Fruit fly (Drosophila melanogaster): ENCODE measurements around the gene His3.3B.

Gene His3.3B

DNA sequence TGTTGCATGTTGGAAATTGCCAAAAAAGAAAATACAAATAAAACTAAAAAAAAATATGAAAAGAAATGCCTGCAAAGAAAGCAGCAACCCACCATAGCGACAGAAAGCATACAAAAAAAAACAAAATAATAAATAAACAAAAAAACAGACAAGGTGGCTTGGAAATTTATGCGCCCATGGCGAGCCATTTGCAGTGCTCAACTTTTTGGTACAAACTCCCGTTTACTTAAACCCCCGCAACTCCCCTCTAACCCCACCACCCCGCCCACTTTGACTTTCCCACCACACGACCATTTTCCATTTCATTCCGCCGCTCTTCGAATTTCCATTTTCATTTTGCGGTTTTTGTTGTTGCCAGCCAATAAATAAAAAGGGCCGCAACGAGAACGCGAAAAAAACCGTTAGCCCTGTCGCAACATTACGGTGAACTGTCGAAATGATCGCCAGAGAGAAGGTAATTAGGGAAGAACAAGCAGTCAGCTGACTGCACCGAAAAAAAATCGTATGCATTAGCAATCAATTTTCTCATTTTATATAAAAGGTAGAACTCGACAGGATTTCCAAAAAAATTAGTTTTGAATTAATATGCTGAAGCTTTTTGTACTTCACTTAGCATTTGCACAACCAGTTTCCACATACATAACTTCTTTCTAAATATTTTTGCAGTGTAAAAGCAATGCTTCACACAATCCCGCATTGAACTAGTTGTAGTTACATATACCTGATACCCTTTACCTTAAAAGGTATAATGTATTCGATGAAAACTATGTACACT lies 19.5 kb downstream of the His3.3B start (continued):
- TF ChIP-seq salr (GFP tag; optimal IDR thresholded peaks at IDR 0.05) (no peak), CG11762 (GFP tag; optimal IDR thresholded peaks at IDR 0.05; ENCODE audit: insufficient read depth) (no peak), acj6 (GFP tag; optimal IDR thresholded peaks at IDR 0.05) (no peak), ss (GFP tag; optimal IDR thresholded peaks at IDR 0.05) (peak in 1 of 2 experiments; percentile 32), CG3919 (GFP tag; optimal IDR thresholded peaks at IDR 0.05) (peak; percentile 18), Ets96B (tag; optimal IDR thresholded peaks at IDR 0.05) (peak; percentile 2), Eip75B (GFP tag; optimal IDR thresholded peaks at IDR 0.05) (no peak), CG16779 (tag; optimal IDR thresholded peaks at IDR 0.05) (no peak)

DNA sequence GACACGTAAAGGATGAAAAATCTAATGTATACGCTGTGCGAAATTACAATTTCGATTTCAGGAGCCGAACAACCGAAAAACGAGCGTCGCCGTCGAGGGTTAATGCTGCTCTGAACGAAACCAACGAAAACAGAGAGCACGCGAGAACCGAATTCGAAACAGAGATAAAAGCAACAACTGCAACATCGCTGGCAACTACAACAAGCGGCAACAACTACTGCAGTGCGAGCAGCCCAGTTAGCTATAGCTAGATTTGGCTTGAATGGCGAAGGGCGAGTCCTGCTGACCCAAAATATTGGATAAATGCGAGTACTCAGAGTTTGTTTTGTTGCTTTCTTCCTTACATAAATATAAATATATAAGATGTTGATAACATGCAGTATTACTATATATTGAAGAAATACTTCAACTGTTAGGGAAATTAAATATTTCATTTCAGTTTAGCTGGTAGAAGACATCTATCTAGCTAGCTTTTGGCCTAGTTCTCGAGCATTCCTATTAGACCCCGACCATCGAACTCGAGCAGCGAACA lies 21.5 kb downstream of the His3.3B start, which contains the start of gene fend:
Gene fend (minus strand): TSS at position 178 of the 532 bp plus-strand sequence.
- TF ChIP-seq Eip93F (GFP tag; optimal IDR thresholded peaks at IDR 0.05) = no peak
- peak; percentile 22 for TF ChIP-seq dac (GFP tag; optimal IDR thresholded peaks at IDR 0.05)
- 0 out of 3 replicates have a peak, but pooled peaks have one; percentile 6 for TF ChIP-seq CG6163 (GFP tag; IDR thresholded peaks at IDR 0.05)
- no peak for TF ChIP-seq CG8632 (GFP tag; optimal IDR thresholded peaks at IDR 0.05)
- TF ChIP-seq CG34406 (GFP tag; optimal IDR thresholded peaks at IDR 0.05) = peak; percentile 26
- TF ChIP-seq Met (GFP tag; optimal IDR thresholded peaks at IDR 0.05) = peak; percentile 2
- no peak for TF ChIP-seq eg (GFP tag; IDR thresholded peaks at IDR 0.05)
- peak; percentile 86 for TF ChIP-seq Eip78C (GFP tag)
- peak; percentile 31 for TF ChIP-seq esn (GFP tag; optimal IDR thresholded peaks at IDR 0.05)
- no peak for TF ChIP-seq CG10631 (GFP tag; optimal IDR thresholded peaks at IDR 0.05)
- TF ChIP-seq Gug (GFP tag; IDR thresholded peaks at IDR 0.05) = no peak
- TF ChIP-seq CG11902 (GFP tag; optimal IDR thresholded peaks at IDR 0.05) = no peak
- TF ChIP-seq CG32006 (GFP tag; optimal IDR thresholded peaks at IDR 0.05) = peak; percentile 56
- no peak for TF ChIP-seq CG3919 (GFP tag; optimal IDR thresholded peaks at IDR 0.05)
- TF ChIP-seq Hr4 (GFP tag; optimal IDR thresholded peaks at IDR 0.05) = peak; percentile 3
- no peak for TF ChIP-seq CG11762 (GFP tag; optimal IDR thresholded peaks at IDR 0.05; ENCODE audit: insufficient read depth)
- no peak for TF ChIP-seq CG7368 (GFP tag; optimal IDR thresholded peaks at IDR 0.05)
- no peak for TF ChIP-seq CG11294 (GFP tag; IDR thresholded peaks at IDR 0.05)
- no peak for TF ChIP-seq Eip75B (GFP tag; optimal IDR thresholded peaks at IDR 0.05)
- no peak for TF ChIP-seq CG6854 (GFP tag; optimal IDR thresholded peaks at IDR 0.05)
- no peak for TF ChIP-seq fd59A (GFP tag; optimal IDR thresholded peaks at IDR 0.05)
- no peak for TF ChIP-seq Smox (GFP tag; optimal IDR thresholded peaks at IDR 0.05)
- TF ChIP-seq Ets96B (tag; optimal IDR thresholded peaks at IDR 0.05) = peak; percentile 54
- TF ChIP-seq ss (GFP tag; optimal IDR thresholded peaks at IDR 0.05) = peak; percentile 26 to 57
- TF ChIP-seq CG9139 (GFP tag; optimal IDR thresholded peaks at IDR 0.05) = no peak
- peak; percentile 2 for TF ChIP-seq CG4318 (GFP tag; optimal IDR thresholded peaks at IDR 0.05)
- peak; percentile 34 for TF ChIP-seq achi (GFP tag; optimal IDR thresholded peaks at IDR 0.05)
- TF ChIP-seq CG8119 (GFP tag; IDR thresholded peaks at IDR 0.05) = no peak
- TF ChIP-seq fd85E (GFP tag; optimal IDR thresholded peaks at IDR 0.05) = no peak
- peak; percentile 40 for TF ChIP-seq CG10669 (GFP tag; optimal IDR thresholded peaks at IDR 0.05)
- TF ChIP-seq cyc (GFP tag; optimal IDR thresholded peaks at IDR 0.05) = no peak
- TF ChIP-seq Hr39 (GFP tag; optimal IDR thresholded peaks at IDR 0.05) = no peak
- peak; percentile 78 for TF ChIP-seq svp (GFP tag)
- no peak for TF ChIP-seq Ets21C (GFP tag; optimal IDR thresholded peaks at IDR 0.05)
- no peak for TF ChIP-seq CG8319 (GFP tag; optimal IDR thresholded peaks at IDR 0.05)
- TF ChIP-seq fkh (GFP tag; optimal IDR thresholded peaks at IDR 0.05) = no peak
- peak; percentile 28 for TF ChIP-seq CG6276 (GFP tag; optimal IDR thresholded peaks at IDR 0.05)
- TF ChIP-seq Sox15 (GFP tag; optimal IDR thresholded peaks at IDR 0.05) = no peak
- TF ChIP-seq CG3032 (tag; optimal IDR thresholded peaks at IDR 0.05) = peak; percentile 34
- no peak for TF ChIP-seq spab (GFP tag; optimal IDR thresholded peaks at IDR 0.05)
- TF ChIP-seq acj6 (GFP tag; optimal IDR thresholded peaks at IDR 0.05) = peak; percentile 34
- TF ChIP-seq OdsH (GFP tag; optimal IDR thresholded peaks at IDR 0.05) = peak; percentile 19
- peak; percentile 32 for TF ChIP-seq net (GFP tag; optimal IDR thresholded peaks at IDR 0.05)
- TF ChIP-seq CG16779 (tag; optimal IDR thresholded peaks at IDR 0.05) = peak; percentile 17
- no peak for TF ChIP-seq CG6792 (GFP tag; optimal IDR thresholded peaks at IDR 0.05)
- TF ChIP-seq Lpt (GFP tag; optimal IDR thresholded peaks at IDR 0.05) = peak; percentile 4
